Fruit fly (Drosophila melanogaster) whole organism, larva: ENCODE results near the gene Esp.

Source experiments
- noc ChIP-seq: fragments of 200-800 bp; sonication (Bioruptor generic); optimal IDR thresholded peaks from 3 replicates; lab custom pipeline; 2019; ENCODE audit warnings: missing biosample characterization, mild to moderate bottlenecking, missing genetic modification characterization, moderate library complexity

Gene Esp

dm6 chr3R:24841635-24842034 lies at the start of gene Esp:
Esp (plus strand) TSS chr3R:24841935.
- no peak for TF ChIP-seq noc (tag; lab: Kevin White, UChicago)

- TF ChIP-seq noc (tag; lab: Kevin White, UChicago) = peak; percentile 57
Observed at dm6 chr3R:24798595-24798994, 43.1 kb upstream of the Esp start.

dm6 chr3R:24799503-24799902 lies 42.2 kb upstream of the Esp start, which contains the start of gene Ude:
Ude (minus strand) TSS chr3R:24799668.
- no peak for TF ChIP-seq noc (tag; lab: Kevin White, UChicago)

dm6 chr3R:24805048-24805447 lies 36.7 kb upstream of the Esp start, which contains the start of gene polybromo:
polybromo (minus strand) TSS chr3R:24805259.
- TF ChIP-seq noc (tag; lab: Kevin White, UChicago) = no peak

dm6 chr3R:24807321-24807720 lies 34.4 kb upstream of the Esp start, which contains the start of gene CG6980:
CG6980 (plus strand) TSS chr3R:24807621.
- TF ChIP-seq noc (tag; lab: Kevin White, UChicago) = no peak

dm6 chr3R:24809576-24810279 lies 32.0 kb upstream of the Esp start:
- TF ChIP-seq noc (tag; lab: Kevin White, UChicago) = peak; percentile 70

- TF ChIP-seq noc (tag; lab: Kevin White, UChicago) = peak; percentile 96
Observed at dm6 chr3R:24810844-24811625, 30.7 kb upstream of the Esp start.

- TF ChIP-seq noc (tag; lab: Kevin White, UChicago) = no peak
Observed at dm6 chr3R:24812394-24812793, 29.3 kb upstream of the Esp start.

- TF ChIP-seq noc (tag; lab: Kevin White, UChicago) = no peak
Observed at dm6 chr3R:24812987-24813636, 28.6 kb upstream of the Esp start.

- TF ChIP-seq noc (tag; lab: Kevin White, UChicago) = peak; percentile 57
Observed at dm6 chr3R:24813637-24814301, 28.0 kb upstream of the Esp start, which contains the start of the genes lili and CG34150. lili (minus strand) TSS chr3R:24814012. CG34150 (plus strand) TSS chr3R:24814262.

- no peak for TF ChIP-seq noc (tag; lab: Kevin White, UChicago)
Observed at dm6 chr3R:24816993-24817854, 24.5 kb upstream of the Esp start, which contains the start of the genes CG5808 and Saf-B. CG5808 (minus strand) TSS chr3R:24817007. Saf-B (plus strand) TSS chr3R:24817464.

- TF ChIP-seq noc (tag; lab: Kevin White, UChicago) = no peak
Observed at dm6 chr3R:24823061-24823460, 18.7 kb upstream of the Esp start.

- no peak for TF ChIP-seq noc (tag; lab: Kevin White, UChicago)
Observed at dm6 chr3R:24825548-24825947, 16.2 kb upstream of the Esp start, which contains the start of gene niki. niki (minus strand) TSS chr3R:24825648.

- no peak for TF ChIP-seq noc (tag; lab: Kevin White, UChicago)
Observed at dm6 chr3R:24828234-24828633, 13.5 kb upstream of the Esp start, which contains the start of gene RabX4. RabX4 (minus strand) TSS chr3R:24828409.
